Worm (Caenorhabditis elegans): ENCODE results near the gene mpz-5.

Gene mpz-5

DNA sequence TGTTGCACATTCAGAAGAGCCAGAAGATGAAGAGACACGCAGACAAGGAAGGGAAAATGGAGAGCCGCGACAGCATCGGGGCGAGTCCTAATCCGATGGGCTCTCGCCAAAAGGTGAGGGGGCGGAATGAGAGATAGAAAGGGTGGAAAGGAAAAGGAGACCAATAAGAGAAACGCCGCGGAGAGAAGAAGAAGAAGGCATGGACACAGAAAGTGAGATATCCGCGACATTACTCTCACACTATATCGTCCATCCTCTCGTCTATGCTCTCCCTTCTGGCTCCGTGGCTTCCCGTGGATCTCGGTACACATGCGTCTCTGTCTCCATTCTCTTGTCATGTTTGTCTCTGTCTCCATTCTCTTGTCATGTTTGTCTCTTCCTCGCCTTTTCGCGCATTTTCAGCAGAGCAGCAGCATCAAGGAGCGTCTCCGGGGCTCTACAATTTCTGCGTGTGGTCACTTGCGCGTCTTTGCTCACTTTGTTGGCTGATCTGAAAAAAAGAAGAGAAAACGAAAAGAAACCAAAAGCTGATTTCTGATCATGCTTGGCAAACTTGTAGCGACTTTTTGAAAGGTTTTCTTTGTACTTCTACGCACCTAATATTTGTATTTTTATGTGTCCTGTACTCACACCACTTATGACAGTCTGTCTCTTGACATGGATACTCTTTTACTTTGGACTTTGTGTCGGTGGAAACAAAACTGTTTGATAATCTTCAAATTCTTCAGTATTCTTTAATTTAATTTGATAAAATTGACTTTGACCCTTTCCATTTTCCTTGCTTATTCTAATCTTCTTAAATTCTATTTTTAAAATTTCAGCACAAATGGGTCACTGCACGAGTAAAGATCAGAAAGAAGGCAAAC, 29.8 kb upstream of the mpz-5 start, which contains the start of gene gpa-7 (continued):
- TF ChIP-seq lin-39 (tag; optimal IDR thresholded peaks at IDR 0.05) (peak; percentile 68), sea-2 (GFP tag; optimal IDR thresholded peaks at IDR 0.05) (peak; percentile 36), ceh-9 (tag; optimal IDR thresholded peaks at IDR 0.05) (no peak), nhr-67 (tag; optimal IDR thresholded peaks at IDR 0.05) (no peak), lin-15B (tag; optimal IDR thresholded peaks at IDR 0.05) (peak; percentile 27), zag-1 (tag; optimal IDR thresholded peaks at IDR 0.05) (peak; percentile 24), fos-1 (tag; optimal IDR thresholded peaks at IDR 0.05) (no peak), ceh-16 (tag; optimal IDR thresholded peaks at IDR 0.05) (no peak), unc-62 (GFP tag; optimal IDR thresholded peaks at IDR 0.05) (peak; percentile 47), nhr-237 (tag; optimal IDR thresholded peaks at IDR 0.05) (no peak)

DNA sequence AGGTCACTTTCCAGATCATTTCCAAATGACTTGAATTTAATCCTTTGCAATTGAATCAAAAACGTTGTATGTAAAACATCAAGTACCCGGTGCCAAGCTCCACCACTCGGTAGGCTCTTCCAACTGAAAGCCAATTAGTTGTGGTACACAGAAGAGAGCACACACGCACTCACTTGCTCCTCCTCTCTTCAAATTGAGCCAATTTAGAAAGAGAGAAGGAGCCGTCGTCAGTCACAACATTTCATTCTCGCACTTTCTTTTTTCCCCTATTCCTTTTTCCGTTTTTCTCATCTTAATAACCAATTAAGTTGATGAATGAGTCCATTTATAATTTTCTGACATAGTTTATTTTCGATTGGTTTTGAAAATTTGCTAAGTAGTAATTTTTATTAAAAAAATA, 24.6 kb upstream of the mpz-5 start:
- TF ChIP-seq fos-1 (tag; optimal IDR thresholded peaks at IDR 0.05) (no peak), R02D3.7 (tag; optimal IDR thresholded peaks at IDR 0.05) (no peak), ztf-11 (tag; optimal IDR thresholded peaks at IDR 0.05) (no peak), elt-2 (tag; optimal IDR thresholded peaks at IDR 0.05) (no peak), nfya-1 (tag; optimal IDR thresholded peaks at IDR 0.05; ENCODE audit: insufficient read depth) (peak; percentile 10), nhr-76 (tag; optimal IDR thresholded peaks at IDR 0.05) (no peak), fkh-10 (GFP tag; optimal IDR thresholded peaks at IDR 0.05) (peak; percentile 32), skn-1 (tag; optimal IDR thresholded peaks at IDR 0.05) (no peak)

DNA sequence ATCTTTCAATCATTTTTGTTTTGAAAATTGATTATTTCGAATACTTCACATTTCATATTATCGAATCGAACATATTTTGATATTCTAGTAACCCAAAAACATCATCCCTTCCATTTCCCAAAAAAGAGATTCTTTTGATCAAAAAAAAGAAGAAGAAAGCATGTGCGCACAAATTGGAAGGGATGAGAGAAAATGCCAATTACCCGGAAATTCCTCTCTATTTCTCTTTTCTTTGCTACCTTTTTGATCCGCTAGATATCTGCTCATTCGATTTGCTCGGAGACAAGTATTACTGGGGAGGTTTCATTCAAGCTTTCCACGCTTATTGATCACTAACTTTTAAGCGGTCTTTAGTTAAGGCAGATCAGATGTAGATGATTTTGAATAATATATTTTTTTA, 23.2 kb upstream of the mpz-5 start:
- TF ChIP-seq ama-1 (optimal IDR thresholded peaks at IDR 0.05) (no peak), R02D3.7 (tag; optimal IDR thresholded peaks at IDR 0.05) (no peak), nhr-28 (tag; optimal IDR thresholded peaks at IDR 0.05) (no peak), unc-39 (tag; optimal IDR thresholded peaks at IDR 0.05) (no peak), fkh-10 (GFP tag; optimal IDR thresholded peaks at IDR 0.05) (peak; percentile 67), nhr-77 (tag; optimal IDR thresholded peaks at IDR 0.05) (no peak)

DNA sequence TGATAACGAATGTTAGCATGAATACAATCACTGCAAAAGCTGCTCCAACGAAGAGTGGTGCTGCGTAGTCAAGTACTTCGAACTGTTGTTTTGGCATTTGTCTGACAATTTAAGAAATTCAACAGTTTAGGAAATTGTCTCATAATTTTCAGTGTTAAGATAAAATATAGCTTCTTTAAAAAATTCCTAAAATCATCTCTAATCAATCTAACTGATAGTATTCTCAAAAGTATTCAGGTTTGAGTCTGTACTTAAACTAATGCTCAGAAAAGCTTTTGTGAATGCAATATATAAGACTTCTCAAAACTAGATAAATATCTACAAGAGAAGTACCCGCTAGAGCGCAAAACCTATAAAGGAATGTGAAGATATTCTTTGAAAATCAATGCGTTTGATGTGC, 21.2 kb upstream of the mpz-5 start, which contains the start of gene R10H10.4:
R10H10.4 (minus strand) TSS at position 101 of the 400 bp plus-strand sequence.
- TF ChIP-seq nhr-237 (tag; optimal IDR thresholded peaks at IDR 0.05) (no peak), fos-1 (tag; optimal IDR thresholded peaks at IDR 0.05) (no peak), daf-12 (tag; optimal IDR thresholded peaks at IDR 0.05) (no peak), egl-27 (tag; optimal IDR thresholded peaks at IDR 0.05) (no peak), lin-15B (tag; optimal IDR thresholded peaks at IDR 0.05) (no peak), lsy-12 (tag; optimal IDR thresholded peaks at IDR 0.05) (no peak), ceh-82 (tag; optimal IDR thresholded peaks at IDR 0.05) (no peak), skn-1 (tag; optimal IDR thresholded peaks at IDR 0.05) (no peak), hmg-11 (tag; optimal IDR thresholded peaks at IDR 0.05) (no peak), snpc-4 (tag; optimal IDR thresholded peaks at IDR 0.05) (no peak), ceh-16 (tag; optimal IDR thresholded peaks at IDR 0.05) (no peak), tbx-2 (tag; optimal IDR thresholded peaks at IDR 0.05) (no peak), sea-2 (GFP tag; optimal IDR thresholded peaks at IDR 0.05) (no peak)

DNA sequence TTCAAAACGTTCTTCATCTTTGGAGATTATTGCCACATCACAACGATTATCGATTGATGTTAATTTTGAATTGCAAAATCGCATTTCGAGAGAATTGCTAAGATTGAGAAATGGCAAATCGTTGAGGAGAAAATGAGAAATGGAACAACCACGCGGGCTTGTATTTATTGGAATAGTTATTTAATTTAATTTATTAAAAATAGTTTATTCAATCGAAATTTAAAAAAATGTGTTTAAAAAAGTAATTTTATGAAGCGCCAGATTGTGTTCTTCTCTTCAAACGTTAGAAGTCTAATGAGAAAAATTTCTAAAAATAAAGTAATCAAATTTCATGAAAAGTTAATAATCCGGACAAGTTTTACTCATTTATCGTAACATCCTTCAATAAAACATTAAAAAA, 18.2 kb upstream of the mpz-5 start, which contains the start of gene spe-26:
spe-26 (minus strand) TSS at position 101 of the 400 bp plus-strand sequence.
- TF ChIP-seq elt-2 (tag; optimal IDR thresholded peaks at IDR 0.05) (no peak), mml-1 (tag; optimal IDR thresholded peaks at IDR 0.05) (no peak), nhr-23 (tag; optimal IDR thresholded peaks at IDR 0.05) (no peak), nfya-1 (tag; optimal IDR thresholded peaks at IDR 0.05; ENCODE audit: insufficient read depth) (no peak), jun-1 (tag; optimal IDR thresholded peaks at IDR 0.05) (no peak), lsy-12 (tag; optimal IDR thresholded peaks at IDR 0.05) (no peak), ceh-28 (tag; optimal IDR thresholded peaks at IDR 0.05) (no peak), ztf-11 (tag; optimal IDR thresholded peaks at IDR 0.05) (no peak), nhr-237 (tag; optimal IDR thresholded peaks at IDR 0.05) (no peak), fkh-10 (GFP tag; optimal IDR thresholded peaks at IDR 0.05) (no peak), nhr-77 (tag; optimal IDR thresholded peaks at IDR 0.05) (no peak)
